Worm (Caenorhabditis elegans) whole organism, L2 larva: ENCODE results near the gene heh-1.

ENCODE experiments used
- ZK546.5 ChIP-seq: sonication (generic microtip); optimal IDR thresholded peaks from 2 replicates; lab custom pipeline; 2017; ENCODE audit warnings: missing biosample characterization, missing genetic modification characterization
- alr-1 ChIP-seq: fragments of 150-350 bp; optimal IDR thresholded peaks from 2 replicates; lab custom pipeline; 2014; ENCODE audit warnings: missing biosample characterization, missing genetic modification characterization
- aly-2 ChIP-seq: fragments of 150-350 bp; optimal IDR thresholded peaks from 2 replicates; lab custom pipeline; 2014; ENCODE audit warnings: missing biosample characterization, missing genetic modification characterization
- ceh-82 ChIP-seq: fragments of 150-350 bp; optimal IDR thresholded peaks from 2 replicates; lab custom pipeline; 2014; ENCODE audit warnings: missing biosample characterization, missing genetic modification characterization
- lin-13 ChIP-seq: fragments of 150-350 bp; optimal IDR thresholded peaks from 2 replicates; lab custom pipeline; 2014; ENCODE audit warnings: missing biosample characterization, missing genetic modification reagents, missing genetic modification characterization
- mdl-1 ChIP-seq, 2 experiments: fragments of 150-350 bp in 1 of 2; sonication (generic microtip) in 1 of 2; optimal IDR thresholded peaks; 2 replicates each; lab custom pipeline; 2017; ENCODE audit warnings: missing biosample characterization in 2 of 2, missing genetic modification characterization in 2 of 2
- nhr-12 ChIP-seq: fragments of 150-350 bp; optimal IDR thresholded peaks from 2 replicates; lab custom pipeline; 2014; ENCODE audit warnings: missing biosample characterization, missing genetic modification characterization
- nhr-77 ChIP-seq: fragments of 150-350 bp; optimal IDR thresholded peaks from 2 replicates; lab custom pipeline; 2014; ENCODE audit warnings: missing biosample characterization, missing genetic modification characterization
- ztf-11 ChIP-seq: sonication (generic microtip); optimal IDR thresholded peaks from 2 replicates; lab custom pipeline; 2017; ENCODE audit warnings: missing biosample characterization, missing genetic modification characterization

- TF ChIP-seq nhr-12 = no peak
- no peak for TF ChIP-seq ZK546.5
- TF ChIP-seq ztf-11 (tag; lab: Kevin White, UChicago) = no peak
- no peak for TF ChIP-seq alr-1 (tag; lab: Kevin White, UChicago)
- no peak for TF ChIP-seq lin-13 (GFP tag; lab: Kevin White, UChicago)
- no peak for TF ChIP-seq nhr-77 (tag; lab: Kevin White, UChicago)
- TF ChIP-seq ceh-82 = no peak
- no peak for TF ChIP-seq aly-2 (tag; lab: Kevin White, UChicago)
- no peak for TF ChIP-seq mdl-1 (tag; optimal IDR thresholded peaks at IDR 0.05; lab: Kevin White, UChicago)
Observed at ce11 chrIII:3249038-3249420, 49.7 kb upstream of the heh-1 start.
